Fruit fly (Drosophila melanogaster) whole organism, larva: ENCODE results near the gene Mitofilin.
A peak's percentile ranks its signal among the peaks of the same experiment; 100 is the strongest.

Experiments used
- noc ChIP-seq: fragments of 200-800 bp; sonication (Bioruptor generic); optimal IDR thresholded peaks from 3 replicates; lab custom pipeline; 2019; ENCODE audit warnings: missing biosample characterization, mild to moderate bottlenecking, missing genetic modification characterization, moderate library complexity

Mitofilin gene

dm6 chr3R:22042283-22042875, 19.2 kb upstream of the Mitofilin start:
- no peak for TF ChIP-seq noc

- TF ChIP-seq noc: no peak
These were observed 18.6 kb upstream of the Mitofilin start, which contains the start of gene how for dm6 chr3R:22041625-22042282. Gene how, plus strand, starts transcription at chr3R:22042191.

dm6 chr3R:22040400-22040799, 17.3 kb upstream of the Mitofilin start:
- TF ChIP-seq noc: no peak

dm6 chr3R:22039480-22039879, 16.3 kb upstream of the Mitofilin start:
- TF ChIP-seq noc: no peak

dm6 chr3R:22035552-22035951, 12.4 kb upstream of the Mitofilin start:
- no peak for TF ChIP-seq noc

dm6 chr3R:22034160-22034742, 11.1 kb upstream of the Mitofilin start, which contains the start of the genes CG45099, CG6015, pit and Fadd:
Gene CG45099, minus strand, starts transcription at chr3R:22034286.
Gene CG6015, minus strand, starts transcription at chr3R:22034286.
Gene pit, plus strand, starts transcription at chr3R:22034298.
Gene Fadd, plus strand, starts transcription at chr3R:22034455.
- no peak for TF ChIP-seq noc

dm6 chr3R:22031738-22032137, 8.6 kb upstream of the Mitofilin start, which contains the start of gene CG13409:
Gene CG13409, minus strand, starts transcription at chr3R:22031900.
- no peak for TF ChIP-seq noc

- no peak for TF ChIP-seq noc
These were observed 4.6 kb upstream of the Mitofilin start for dm6 chr3R:22027743-22028099.

- peak; percentile 87 for TF ChIP-seq noc
These were observed 4.0 kb upstream of the Mitofilin start, which contains the start of the genes Cchl and ND-42 for dm6 chr3R:22026922-22027742. Gene Cchl, minus strand, starts transcription at chr3R:22027480. Gene ND-42, plus strand, starts transcription at chr3R:22027709.

- TF ChIP-seq noc: no peak
These were observed 2.2 kb upstream of the Mitofilin start, which contains the start of gene CG6028 for dm6 chr3R:22025320-22025719. Gene CG6028, minus strand, starts transcription at chr3R:22025506.

dm6 chr3R:22022623-22023022, 512 bp downstream of the Mitofilin start:
- TF ChIP-seq noc: no peak

dm6 chr3R:22018777-22019420, 4.2 kb downstream of the Mitofilin start, which contains the start of gene Idh3b:
Gene Idh3b, minus strand, starts transcription at chr3R:22019382.
- TF ChIP-seq noc: peak; percentile 11

- TF ChIP-seq noc: no peak
These were observed 8.7 kb downstream of the Mitofilin start, which contains the start of gene Theg for dm6 chr3R:22014397-22014796. Gene Theg, plus strand, starts transcription at chr3R:22014697.

dm6 chr3R:22003508-22003907, 19.6 kb downstream of the Mitofilin start:
- no peak for TF ChIP-seq noc

dm6 chr3R:21999641-22000040, 23.5 kb downstream of the Mitofilin start:
- no peak for TF ChIP-seq noc

- TF ChIP-seq noc: no peak
These were observed 24.3 kb downstream of the Mitofilin start for dm6 chr3R:21998877-21999276.
